Worm (Caenorhabditis elegans): Measurements from ENCODE around the gene cyk-4.

- TF ChIP-seq sea-1 (GFP tag; conservative IDR thresholded peaks at IDR 0.05) = peak; percentile 66; the same call in 1 of the 2 replicates
- TF ChIP-seq hmg-4 (GFP tag; optimal IDR thresholded peaks at IDR 0.05) = peak; percentile 88
- TF ChIP-seq tbx-11 (GFP tag; IDR thresholded peaks at IDR 0.05) = peak; percentile 37; the same call in 1 of the 2 replicates
- TF ChIP-seq B0310.2 (tag; optimal IDR thresholded peaks at IDR 0.05) = peak; percentile 48
- TF ChIP-seq F13C5.2 (tag; optimal IDR thresholded peaks at IDR 0.05) = peak; percentile 25
- TF ChIP-seq scrt-1 (GFP tag; IDR thresholded peaks at IDR 0.05) = no peak
These were observed 50.0 kb downstream of the cyk-4 start for ce11 chrIII:13721066-13721465.
